Comparison of ENCODE assay signal across 1 fruit fly cellular context in genomic region chr2L:8204996-8205567, dm6.
TF ChIP-seq lines count a peak whose summit lies in the region.

Gene SLC5A11, minus strand, starts transcription at chr2L:8205132.

TF ChIP-seq in whole organism, embryonic, 481 proteins besides CTCF, POLR2A, EP300 and RAD21 (continued from another document and continues in another):
- TF ChIP-seq NC2α (GFP tag; optimal IDR thresholded peaks at IDR 0.05; lab: Kevin White, UChicago) (peak; percentile 22), CG10267 (tag; optimal IDR thresholded peaks at IDR 0.05; lab: Kevin White, UChicago) (peak; percentile 97), CG13775 (GFP tag; optimal IDR thresholded peaks at IDR 0.05; lab: Kevin White, UChicago) (peak; percentile 88), CG15514 (GFP tag; optimal IDR thresholded peaks at IDR 0.05; lab: Kevin White, UChicago) (peak; percentile 92), ro (GFP tag; IDR thresholded peaks at IDR 0.05; lab: Robert Waterston, UW) (peak; percentile 92), aop (GFP tag; IDR thresholded peaks at IDR 0.05; lab: Robert Waterston, UW) (peak; percentile 34; the same call in 1 of the 2 replicates), nerfin-2 (GFP tag; IDR thresholded peaks at IDR 0.05; lab: Robert Waterston, UW; ENCODE audit: partially characterized antibody) (no peak), bcd (GFP tag; optimal IDR thresholded peaks at IDR 0.05; lab: Kevin White, UChicago) (peak; percentile 99), pros (GFP tag; optimal IDR thresholded peaks at IDR 0.05; lab: Kevin White, UChicago) (peak; percentile 83), CG17385 (GFP tag; optimal IDR thresholded peaks at IDR 0.05; lab: Kevin White, UChicago) (peak; percentile 93), Oaz (GFP tag; IDR thresholded peaks at IDR 0.05; lab: Robert Waterston, UW) (peak; percentile 99), CG15011 (GFP tag; optimal IDR thresholded peaks at IDR 0.05; lab: Kevin White, UChicago) (peak; percentile 95), CG2202 (tag; optimal IDR thresholded peaks at IDR 0.05; lab: Kevin White, UChicago) (peak; percentile 77), caup (GFP tag; optimal IDR thresholded peaks at IDR 0.05; lab: Kevin White, UChicago; ENCODE audit: severe bottlenecking) (peak; percentile 100), CG31441 (GFP tag; IDR thresholded peaks at IDR 0.05; lab: Robert Waterston, UW) (peak; percentile 94; the same call in 1 of the 2 replicates), pan (optimal IDR thresholded peaks at IDR 0.05; lab: Kevin White, UChicago) (no peak), pan (GFP tag; optimal IDR thresholded peaks at IDR 0.05 in 1 of 2, IDR thresholded peaks at IDR 0.05 in 1 of 2) (peak in 1 of 2 experiments; percentile 98), chm (GFP tag; IDR thresholded peaks at IDR 0.05; lab: Robert Waterston, UW) (peak; percentile 98), CG1529 (GFP tag; optimal IDR thresholded peaks at IDR 0.05; lab: Kevin White, UChicago) (peak; percentile 94), cwo (GFP tag; optimal IDR thresholded peaks at IDR 0.05; lab: Kevin White, UChicago) (peak; percentile 97), kni (GFP tag; optimal IDR thresholded peaks at IDR 0.05; lab: Kevin White, UChicago) (peak; percentile 83), jumu (GFP tag; optimal IDR thresholded peaks at IDR 0.05; lab: Kevin White, UChicago) (peak; percentile 71), btn (GFP tag; optimal IDR thresholded peaks at IDR 0.05; lab: Kevin White, UChicago) (peak; percentile 93), luna (GFP tag; optimal IDR thresholded peaks at IDR 0.05; lab: Kevin White, UChicago) (peak; percentile 14), Ets65A (GFP tag; lab: Kevin White, UChicago) (peak; percentile 100), CG4360 (GFP tag; IDR thresholded peaks at IDR 0.05; lab: Robert Waterston, UW) (peak; percentile 78), tap (tag; optimal IDR thresholded peaks at IDR 0.05; lab: Kevin White, UChicago) (peak; percentile 95), Doc2 (GFP tag; IDR thresholded peaks at IDR 0.05; lab: Robert Waterston, UW) (peak; percentile 87), CG1832 (GFP tag; optimal IDR thresholded peaks at IDR 0.05; lab: Kevin White, UChicago) (no peak), az2 (GFP tag; optimal IDR thresholded peaks at IDR 0.05; lab: Kevin White, UChicago) (peak; percentile 91), CG1647 (GFP tag; optimal IDR thresholded peaks at IDR 0.05; lab: Kevin White, UChicago) (peak; percentile 99), CG6654 (GFP tag; optimal IDR thresholded peaks at IDR 0.05; lab: Kevin White, UChicago) (peak; percentile 74), row (GFP tag; IDR thresholded peaks at IDR 0.05; lab: Robert Waterston, UW) (peak; percentile 100), CG4707 (GFP tag; optimal IDR thresholded peaks at IDR 0.05; lab: Kevin White, UChicago) (peak; percentile 81), Ssrp (tag; optimal IDR thresholded peaks at IDR 0.05; lab: Kevin White, UChicago) (peak; percentile 99), CG2678 (tag; optimal IDR thresholded peaks at IDR 0.05; lab: Kevin White, UChicago) (peak; percentile 99), toy (GFP tag; IDR thresholded peaks at IDR 0.05; lab: Robert Waterston, UW) (peak; percentile 94), Scr (GFP tag; IDR thresholded peaks at IDR 0.05; lab: Robert Waterston, UW; ENCODE audit: partially characterized antibody) (no peak), trem (tag; optimal IDR thresholded peaks at IDR 0.05; lab: Kevin White, UChicago) (peak; percentile 88), CG4404 (GFP tag; IDR thresholded peaks at IDR 0.05; lab: Robert Waterston, UW) (peak; percentile 85), ssp (GFP tag; IDR thresholded peaks at IDR 0.05; lab: Robert Waterston, UW) (peak; percentile 91), CG13424 (tag; optimal IDR thresholded peaks at IDR 0.05; lab: Kevin White, UChicago) (peak; percentile 97), CG17612 (GFP tag; IDR thresholded peaks at IDR 0.05; lab: Robert Waterston, UW) (peak; percentile 88), CG5180 (GFP tag; optimal IDR thresholded peaks at IDR 0.05; lab: Kevin White, UChicago) (peak; percentile 91), disco-r (GFP tag; optimal IDR thresholded peaks at IDR 0.05; lab: Kevin White, UChicago) (peak; percentile 15), CG3407 (GFP tag; optimal IDR thresholded peaks at IDR 0.05; lab: Kevin White, UChicago) (peak; percentile 86), CG8281 (tag; optimal IDR thresholded peaks at IDR 0.05; lab: Kevin White, UChicago) (peak; percentile 85), CG4820 (GFP tag; optimal IDR thresholded peaks at IDR 0.05; lab: Kevin White, UChicago) (peak; percentile 99), CG11398 (GFP tag; optimal IDR thresholded peaks at IDR 0.05; lab: Kevin White, UChicago) (peak; percentile 2), kah (GFP tag; optimal IDR thresholded peaks at IDR 0.05; lab: Kevin White, UChicago) (peak; percentile 89), CG17912 (GFP tag; optimal IDR thresholded peaks at IDR 0.05; lab: Kevin White, UChicago) (peak; percentile 59), sna (GFP tag; IDR thresholded peaks at IDR 0.05; lab: Robert Waterston, UW; ENCODE audit: partially characterized antibody) (no peak), mirr (GFP tag; optimal IDR thresholded peaks at IDR 0.05; lab: Kevin White, UChicago) (peak; percentile 75), lola (GFP tag; optimal IDR thresholded peaks at IDR 0.05; lab: Kevin White, UChicago) (peak in 1 of 3 experiments; percentile 97), gsb (GFP tag; IDR thresholded peaks at IDR 0.05; lab: Robert Waterston, UW) (peak; percentile 96), Xrp1 (GFP tag; IDR thresholded peaks at IDR 0.05; lab: Robert Waterston, UW) (peak; percentile 97), CG15696 (tag; optimal IDR thresholded peaks at IDR 0.05; lab: Kevin White, UChicago) (peak; percentile 70), CG18476 (GFP tag; optimal IDR thresholded peaks at IDR 0.05; lab: Kevin White, UChicago) (peak; percentile 99), sqz (GFP tag; optimal IDR thresholded peaks at IDR 0.05; lab: Kevin White, UChicago) (peak; percentile 89), wor (GFP tag; IDR thresholded peaks at IDR 0.05; lab: Robert Waterston, UW) (peak; percentile 82), hbn (GFP tag; IDR thresholded peaks at IDR 0.05; lab: Robert Waterston, UW; ENCODE audit: partially characterized antibody) (no peak), CG4854 (GFP tag; optimal IDR thresholded peaks at IDR 0.05; lab: Kevin White, UChicago) (peak; percentile 99), sug (tag; optimal IDR thresholded peaks at IDR 0.05; lab: Kevin White, UChicago) (peak; percentile 99), CG10431 (GFP tag; optimal IDR thresholded peaks at IDR 0.05; lab: Kevin White, UChicago) (peak; percentile 67), CG31365 (tag; optimal IDR thresholded peaks at IDR 0.05; lab: Kevin White, UChicago) (peak; percentile 82), chn (GFP tag; optimal IDR thresholded peaks at IDR 0.05; lab: Kevin White, UChicago) (peak; percentile 79), CG3726 (GFP tag; IDR thresholded peaks at IDR 0.05; lab: Robert Waterston, UW) (peak; percentile 98), exex (tag; optimal IDR thresholded peaks at IDR 0.05; lab: Kevin White, UChicago) (peak; percentile 85), CG3065 (GFP tag; optimal IDR thresholded peaks at IDR 0.05; lab: Kevin White, UChicago) (peak; percentile 94), CG17568 (GFP tag; optimal IDR thresholded peaks at IDR 0.05; lab: Kevin White, UChicago) (peak; percentile 90), emc (GFP tag; optimal IDR thresholded peaks at IDR 0.05; lab: Kevin White, UChicago) (peak; percentile 98), Pdp1 (GFP tag; optimal IDR thresholded peaks at IDR 0.05; lab: Kevin White, UChicago) (peak; percentile 93 to 98), NfI (GFP tag; optimal IDR thresholded peaks at IDR 0.05; lab: Kevin White, UChicago) (peak; percentile 86), Optix (GFP tag; IDR thresholded peaks at IDR 0.05; lab: Robert Waterston, UW) (peak; percentile 68; the same call in 2 of the 3 replicates), CG9437 (GFP tag; optimal IDR thresholded peaks at IDR 0.05; lab: Kevin White, UChicago) (peak; percentile 93), CG8924 (tag; optimal IDR thresholded peaks at IDR 0.05; lab: Kevin White, UChicago) (peak; percentile 100), tin (GFP tag; optimal IDR thresholded peaks at IDR 0.05; lab: Kevin White, UChicago) (peak; percentile 99), Asciz (GFP tag; optimal IDR thresholded peaks at IDR 0.05; lab: Kevin White, UChicago) (peak; percentile 96), Ptx1 (GFP tag; IDR thresholded peaks at IDR 0.05; lab: Robert Waterston, UW) (peak; percentile 98), CG34422 (GFP tag; IDR thresholded peaks at IDR 0.05; lab: Robert Waterston, UW) (peak; percentile 97), cato (GFP tag; optimal IDR thresholded peaks at IDR 0.05; lab: Kevin White, UChicago; ENCODE audit: borderline replicate concordance) (peak; percentile 87), Dll (GFP tag; IDR thresholded peaks at IDR 0.05; lab: Robert Waterston, UW; ENCODE audit: partially characterized antibody) (no peak), CG6254 (GFP tag; optimal IDR thresholded peaks at IDR 0.05; lab: Kevin White, UChicago) (peak; percentile 89), Dp (GFP tag; optimal IDR thresholded peaks at IDR 0.05; lab: Kevin White, UChicago) (peak; percentile 5), Hey (tag; optimal IDR thresholded peaks at IDR 0.05; lab: Kevin White, UChicago) (peak; percentile 75), CG31388 (GFP tag; optimal IDR thresholded peaks at IDR 0.05; lab: Kevin White, UChicago) (peak; percentile 99), Nf-YB (GFP tag; optimal IDR thresholded peaks at IDR 0.05; lab: Kevin White, UChicago) (peak; percentile 85), CG2116 (GFP tag; optimal IDR thresholded peaks at IDR 0.05; lab: Kevin White, UChicago) (peak; percentile 62), Chrac-16 (GFP tag; optimal IDR thresholded peaks at IDR 0.05; lab: Kevin White, UChicago) (peak; percentile 87), B-H1 (GFP tag; IDR thresholded peaks at IDR 0.05; lab: Robert Waterston, UW) (peak; percentile 95), sc (optimal IDR thresholded peaks at IDR 0.05; lab: Kevin White, UChicago) (no peak), sc (GFP tag; optimal IDR thresholded peaks at IDR 0.05; lab: Kevin White, UChicago) (peak; percentile 88), CG18011 (GFP tag; optimal IDR thresholded peaks at IDR 0.05; lab: Kevin White, UChicago) (peak; percentile 84), Sry-δ (GFP tag; optimal IDR thresholded peaks at IDR 0.05; lab: Kevin White, UChicago) (peak; percentile 75), Meics (GFP tag; optimal IDR thresholded peaks at IDR 0.05; lab: Kevin White, UChicago) (peak; percentile 98), Camta (GFP tag; optimal IDR thresholded peaks at IDR 0.05; lab: Kevin White, UChicago) (peak; percentile 91), CG5245 (GFP tag; optimal IDR thresholded peaks at IDR 0.05; lab: Kevin White, UChicago) (peak; percentile 99), zfh2 (GFP tag; optimal IDR thresholded peaks at IDR 0.05; lab: Kevin White, UChicago) (peak; percentile 78), CrebB (tag; optimal IDR thresholded peaks at IDR 0.05; lab: Kevin White, UChicago) (peak; percentile 94), CG11085 (GFP tag; IDR thresholded peaks at IDR 0.05; lab: Robert Waterston, UW) (peak; percentile 94), Gsc (GFP tag; IDR thresholded peaks at IDR 0.05; lab: Robert Waterston, UW) (no peak), CG9727 (GFP tag; optimal IDR thresholded peaks at IDR 0.05; lab: Kevin White, UChicago) (peak; percentile 99), fd96Cb (tag; optimal IDR thresholded peaks at IDR 0.05; lab: Kevin White, UChicago) (peak; percentile 99), CG3995 (GFP tag; optimal IDR thresholded peaks at IDR 0.05; lab: Kevin White, UChicago) (peak; percentile 54), CG9609 (GFP tag; optimal IDR thresholded peaks at IDR 0.05; lab: Kevin White, UChicago) (peak; percentile 73), Lim3 (GFP tag; IDR thresholded peaks at IDR 0.05; lab: Robert Waterston, UW) (peak; percentile 99), Kr (GFP tag; optimal IDR thresholded peaks at IDR 0.05; lab: Kevin White, UChicago) (no peak), pho (GFP tag; optimal IDR thresholded peaks at IDR 0.05; lab: Kevin White, UChicago) (peak; percentile 52), jing (GFP tag; optimal IDR thresholded peaks at IDR 0.05; lab: Kevin White, UChicago) (peak; percentile 99), HLHmδ (GFP tag; optimal IDR thresholded peaks at IDR 0.05; lab: Kevin White, UChicago) (no peak), CG4617 (GFP tag; optimal IDR thresholded peaks at IDR 0.05; lab: Kevin White, UChicago; ENCODE audit: borderline replicate concordance) (peak; percentile 88), Jarid2 (GFP tag; optimal IDR thresholded peaks at IDR 0.05; lab: Kevin White, UChicago) (peak; percentile 85), shn (GFP tag; optimal IDR thresholded peaks at IDR 0.05; lab: Kevin White, UChicago) (peak; percentile 56), danr (GFP tag; IDR thresholded peaks at IDR 0.05; lab: Robert Waterston, UW) (peak; percentile 99), Hmx (GFP tag; optimal IDR thresholded peaks at IDR 0.05; lab: Kevin White, UChicago) (peak; percentile 98), Ravus (GFP tag; IDR thresholded peaks at IDR 0.05; lab: Robert Waterston, UW) (peak; percentile 64), sob (GFP tag; IDR thresholded peaks at IDR 0.05; lab: Robert Waterston, UW) (peak; percentile 99), CG12071 (GFP tag; optimal IDR thresholded peaks at IDR 0.05; lab: Kevin White, UChicago) (peak; percentile 89), Side (GFP tag; optimal IDR thresholded peaks at IDR 0.05; lab: Kevin White, UChicago) (peak; percentile 58), Dfd (GFP tag; optimal IDR thresholded peaks at IDR 0.05; lab: Kevin White, UChicago) (no peak), CG12219 (GFP tag; optimal IDR thresholded peaks at IDR 0.05; lab: Kevin White, UChicago) (peak; percentile 93), lov (optimal IDR thresholded peaks at IDR 0.05; lab: Kevin White, UChicago) (no peak), lov (GFP tag; IDR thresholded peaks at IDR 0.05; lab: Robert Waterston, UW) (peak; percentile 87), psq (GFP tag; optimal IDR thresholded peaks at IDR 0.05; lab: Kevin White, UChicago) (peak; percentile 96), CG3847 (GFP tag; IDR thresholded peaks at IDR 0.05; lab: Robert Waterston, UW) (peak; percentile 100), CG11696 (GFP tag; IDR thresholded peaks at IDR 0.05; lab: Robert Waterston, UW) (peak; percentile 92), CG7556 (GFP tag; optimal IDR thresholded peaks at IDR 0.05; lab: Kevin White, UChicago) (peak; percentile 99), CG9932 (GFP tag; IDR thresholded peaks at IDR 0.05; lab: Robert Waterston, UW) (peak; percentile 96), lmd (GFP tag; IDR thresholded peaks at IDR 0.05; lab: Robert Waterston, UW) (peak; percentile 98), vnd (GFP tag; IDR thresholded peaks at IDR 0.05; lab: Robert Waterston, UW; ENCODE audit: partially characterized antibody) (no peak), CG10979 (tag; optimal IDR thresholded peaks at IDR 0.05; lab: Kevin White, UChicago) (peak; percentile 99)
